Fruit fly (Drosophila melanogaster) whole organism, embryonic: ENCODE data around the gene CG13898.

Experiments used
- B-H1 ChIP-seq: fragments of 200-800 bp; sonication (Bioruptor generic); IDR thresholded peaks from 3 replicates; pipeline ENCODE4 v1.3.6; 2022; ENCODE audit warnings: missing biosample characterization, missing genetic modification characterization
- CG10274 ChIP-seq: fragments of 200-800 bp; sonication (Bioruptor generic); optimal IDR thresholded peaks from 3 replicates; lab custom pipeline; 2017; ENCODE audit warnings: missing biosample characterization, mild to moderate bottlenecking, missing genetic modification characterization
- CG11398 ChIP-seq: fragments of 200-800 bp; sonication (Bioruptor generic); optimal IDR thresholded peaks from 2 replicates; lab custom pipeline; 2016; ENCODE audit warnings: missing biosample characterization, missing genetic modification characterization
- CG13287 ChIP-seq: fragments of 200-800 bp; sonication (Bioruptor generic); IDR thresholded peaks from 2 replicates; pipeline ENCODE4 v1.3.6; 2022; ENCODE audit warnings: missing biosample characterization, missing genetic modification characterization; ENCODE audit not compliant: partially characterized antibody
- CG14050 ChIP-seq: fragments of 200-800 bp; sonication (Bioruptor generic); IDR thresholded peaks from 3 replicates; pipeline ENCODE4 v1.3.6; 2022; ENCODE audit warnings: missing biosample characterization, missing genetic modification characterization
- CG17612 ChIP-seq: fragments of 200-800 bp; sonication (Bioruptor generic); IDR thresholded peaks from 2 replicates; pipeline ENCODE4 v1.3.6; 2022; ENCODE audit warnings: missing biosample characterization, missing genetic modification characterization
- CG17829 ChIP-seq: fragments of 200-800 bp; optimal IDR thresholded peaks from 2 replicates; lab custom pipeline; 2019; ENCODE audit warnings: missing biosample characterization, mild to moderate bottlenecking, missing genetic modification characterization, moderate library complexity
- CG2120 ChIP-seq: fragments of 200-800 bp; sonication (Bioruptor generic); optimal IDR thresholded peaks from 3 replicates; lab custom pipeline; 2016; ENCODE audit warnings: missing biosample characterization, missing genetic modification characterization
- CG30403 ChIP-seq: fragments of 200-800 bp; sonication (Bioruptor generic); optimal IDR thresholded peaks from 3 replicates; lab custom pipeline; 2016; ENCODE audit warnings: missing biosample characterization, missing genetic modification characterization
- CG31224 ChIP-seq: fragments of 200-800 bp; sonication (Bioruptor generic); IDR thresholded peaks from 2 replicates; pipeline ENCODE4 v1.3.6; 2022; ENCODE audit warnings: missing biosample characterization, missing genetic modification characterization
- CG3281 ChIP-seq: fragments of 200-800 bp; sonication (Bioruptor generic); optimal IDR thresholded peaks from 3 replicates; lab custom pipeline; 2017; ENCODE audit warnings: missing biosample characterization, mild to moderate bottlenecking, missing genetic modification characterization
- CG33213 ChIP-seq: fragments of 200-800 bp; sonication (Bioruptor generic); optimal IDR thresholded peaks from 3 replicates; lab custom pipeline; 2016; ENCODE audit warnings: missing biosample characterization, missing genetic modification characterization
- CG4328 ChIP-seq: fragments of 200-800 bp; sonication (Bioruptor generic); optimal IDR thresholded peaks from 3 replicates; lab custom pipeline; 2017; ENCODE audit warnings: missing biosample characterization, missing genetic modification reagents, missing genetic modification characterization
- CG4404 ChIP-seq: fragments of 200-800 bp; sonication (Bioruptor generic); IDR thresholded peaks from 2 replicates; pipeline ENCODE4 v1.3.6; 2022; ENCODE audit warnings: missing biosample characterization, missing genetic modification characterization
- CG5180 ChIP-seq: fragments of 200-800 bp; sonication (Bioruptor generic); optimal IDR thresholded peaks from 3 replicates; lab custom pipeline; 2017; ENCODE audit warnings: missing biosample characterization, missing genetic modification characterization, mild to moderate bottlenecking, moderate library complexity, missing genetic modification reagents
- CG6689 ChIP-seq: fragments of 200-800 bp; sonication (Bioruptor generic); IDR thresholded peaks from 2 replicates; pipeline ENCODE4 v1.3.6; 2022; ENCODE audit warnings: missing biosample characterization, missing genetic modification characterization
- CG7963 ChIP-seq: fragments of 200-800 bp; sonication (Bioruptor generic); IDR thresholded peaks from 3 replicates; pipeline ENCODE4 v1.3.6; 2022; ENCODE audit warnings: missing biosample characterization, missing genetic modification characterization; ENCODE audit not compliant: partially characterized antibody
- CG8478 ChIP-seq: fragments of >200 bp; optimal IDR thresholded peaks from 2 replicates; lab custom pipeline; 2018
- CG8944 ChIP-seq: fragments of 200-800 bp; sonication (Bioruptor generic); optimal IDR thresholded peaks from 3 replicates; lab custom pipeline; 2016; ENCODE audit warnings: missing biosample characterization, missing genetic modification characterization
- CG9727 ChIP-seq: fragments of 200-800 bp; sonication (Bioruptor generic); optimal IDR thresholded peaks from 3 replicates; lab custom pipeline; 2017; ENCODE audit warnings: missing biosample characterization, mild to moderate bottlenecking, missing genetic modification characterization
- CG9932 ChIP-seq: fragments of 200-800 bp; sonication (Bioruptor generic); IDR thresholded peaks from 2 replicates; pipeline ENCODE4 v1.3.6; 2022; ENCODE audit warnings: missing biosample characterization, missing genetic modification characterization
- Elba2 ChIP-seq: fragments of 200-800 bp; sonication (Bioruptor generic); optimal IDR thresholded peaks from 3 replicates; lab custom pipeline; 2016; ENCODE audit warnings: missing biosample characterization, missing genetic modification characterization
- HLH54F ChIP-seq: fragments of 200-800 bp; sonication (Bioruptor generic); optimal IDR thresholded peaks from 3 replicates; lab custom pipeline; 2016; ENCODE audit warnings: missing biosample characterization, missing genetic modification characterization
- HmgD ChIP-seq: fragments of 200-800 bp; sonication (Bioruptor generic); optimal IDR thresholded peaks from 3 replicates; lab custom pipeline; 2016; ENCODE audit warnings: missing biosample characterization, missing genetic modification characterization
- Hr78 ChIP-seq, 2 experiments: fragments of 200-800 bp in 1 of 2; fragments of >200 bp in 1 of 2; sonication (Bioruptor generic) in 1 of 2; optimal IDR thresholded peaks; 2 replicates each; lab custom pipeline; 2017 to 2019; ENCODE audit warnings: missing biosample characterization in 2 of 2, missing genetic modification characterization in 2 of 2, mild to moderate bottlenecking in 1 of 2, moderate library complexity in 1 of 2
- NFAT ChIP-seq: fragments of 200-800 bp; sonication (Bioruptor generic); IDR thresholded peaks from 2 replicates; pipeline ENCODE4 v1.3.6; 2022; ENCODE audit warnings: missing biosample characterization, missing genetic modification characterization
- Nf-YA ChIP-seq: fragments of 200-800 bp; sonication (Bioruptor generic); IDR thresholded peaks from 2 replicates; pipeline ENCODE4 v1.3.6; 2022; ENCODE audit warnings: missing biosample characterization, missing genetic modification characterization
- Oaz ChIP-seq: fragments of 200-800 bp; sonication (Bioruptor generic); IDR thresholded peaks from 2 replicates; pipeline ENCODE4 v1.3.6; 2022; ENCODE audit warnings: missing biosample characterization, missing genetic modification characterization
- PHDP ChIP-seq: fragments of 200-800 bp; sonication (Bioruptor generic); optimal IDR thresholded peaks from 3 replicates; lab custom pipeline; 2018; ENCODE audit warnings: missing biosample characterization, mild to moderate bottlenecking, missing genetic modification characterization, moderate library complexity
- Trl ChIP-seq, 3 experiments: fragments of >200 bp in 2 of 3; fragments of 200-800 bp in 1 of 3; sonication (Bioruptor generic) in 1 of 3; optimal IDR thresholded peaks; 2 replicates in 1 of 3; 3 replicates in 2 of 3; lab custom pipeline; 2016 to 2017; ENCODE audit warnings: missing biosample characterization in 1 of 3, missing genetic modification characterization in 1 of 3
- ac ChIP-seq: fragments of 200-800 bp; sonication (Bioruptor generic); optimal IDR thresholded peaks from 3 replicates; lab custom pipeline; 2017; ENCODE audit warnings: missing biosample characterization, mild to moderate bottlenecking, missing genetic modification characterization
- br ChIP-seq: fragments of >200 bp; optimal IDR thresholded peaks from 2 replicates; lab custom pipeline; 2017
- cas ChIP-seq: fragments of 200-800 bp; sonication (Bioruptor generic); IDR thresholded peaks from 2 replicates; pipeline ENCODE4 v1.3.6; 2022; ENCODE audit warnings: missing biosample characterization, missing genetic modification characterization
- cato ChIP-seq: fragments of 200-800 bp; sonication (Bioruptor generic); optimal IDR thresholded peaks from 2 replicates; lab custom pipeline; 2016; ENCODE audit warnings: missing biosample characterization, missing genetic modification characterization, borderline replicate concordance
- cg ChIP-seq: fragments of 200-800 bp; sonication (Bioruptor generic); optimal IDR thresholded peaks from 3 replicates; lab custom pipeline; 2019; ENCODE audit warnings: missing biosample characterization, mild to moderate bottlenecking, missing genetic modification characterization, moderate library complexity
- ci ChIP-seq: fragments of 200-800 bp; sonication (Bioruptor generic); IDR thresholded peaks from 3 replicates; pipeline ENCODE4 v1.3.6; 2022; ENCODE audit warnings: missing biosample characterization, missing genetic modification characterization
- fu2 ChIP-seq: fragments of 200-800 bp; sonication (Bioruptor generic); optimal IDR thresholded peaks from 2 replicates; lab custom pipeline; 2016; ENCODE audit warnings: missing biosample characterization, missing genetic modification characterization
- jing ChIP-seq: fragments of 200-800 bp; sonication (Bioruptor generic); optimal IDR thresholded peaks from 2 replicates; lab custom pipeline; 2018; ENCODE audit warnings: missing biosample characterization, mild to moderate bottlenecking, missing genetic modification characterization
- lbe ChIP-seq: fragments of 200-800 bp; sonication (Bioruptor generic); optimal IDR thresholded peaks from 2 replicates; lab custom pipeline; 2016; ENCODE audit warnings: missing biosample characterization, mild to moderate bottlenecking, missing genetic modification characterization
- lmd ChIP-seq: fragments of 200-800 bp; sonication (Bioruptor generic); IDR thresholded peaks from 2 replicates; pipeline ENCODE4 v1.3.6; 2022; ENCODE audit warnings: missing biosample characterization, missing genetic modification characterization
- mam ChIP-seq: fragments of 200-800 bp; sonication (Bioruptor generic); optimal IDR thresholded peaks from 3 replicates; lab custom pipeline; 2016; ENCODE audit warnings: missing biosample characterization, missing genetic modification characterization
- mirr ChIP-seq: fragments of 200-800 bp; sonication (Bioruptor generic); optimal IDR thresholded peaks from 3 replicates; lab custom pipeline; 2018; ENCODE audit warnings: missing biosample characterization, mild to moderate bottlenecking, missing genetic modification characterization
- pan ChIP-seq, 4 experiments: fragments of >200 bp in 3 of 4; fragments of 200-800 bp in 1 of 4; sonication (Bioruptor generic) in 1 of 4; optimal IDR thresholded peaks in 3 of 4; IDR thresholded peaks in 1 of 4; 2 replicates each; pipeline versions ENCODE4 v1.3.6 to Lab custom; 2017 to 2022; ENCODE audit warnings: missing biosample characterization in 2 of 4, missing genetic modification characterization in 2 of 4, mixed read lengths in 1 of 4
- sd ChIP-seq: fragments of 200-800 bp; sonication (Bioruptor generic); optimal IDR thresholded peaks from 3 replicates; lab custom pipeline; 2018; ENCODE audit warnings: missing biosample characterization, mild to moderate bottlenecking, missing genetic modification characterization, moderate library complexity
- sima ChIP-seq: fragments of 200-800 bp; sonication (Bioruptor generic); optimal IDR thresholded peaks from 2 replicates; lab custom pipeline; 2016; ENCODE audit warnings: missing biosample characterization, missing genetic modification characterization
- sisA ChIP-seq: fragments of 200-800 bp; sonication (Bioruptor generic); IDR thresholded peaks from 2 replicates; pipeline ENCODE4 v1.3.6; 2022; ENCODE audit warnings: missing biosample characterization, missing genetic modification characterization
- twi ChIP-seq: fragments of 200-800 bp; optimal IDR thresholded peaks from 2 replicates; lab custom pipeline; 2019; ENCODE audit warnings: missing biosample characterization, mild to moderate bottlenecking, missing genetic modification characterization, moderate library complexity
- tx ChIP-seq: fragments of 200-800 bp; sonication (Bioruptor generic); optimal IDR thresholded peaks from 2 replicates; lab custom pipeline; 2016; ENCODE audit warnings: missing biosample characterization, missing genetic modification characterization
- wek ChIP-seq: fragments of 200-800 bp; sonication (Bioruptor generic); optimal IDR thresholded peaks from 3 replicates; lab custom pipeline; 2018; ENCODE audit warnings: missing biosample characterization, mild to moderate bottlenecking, missing genetic modification characterization, moderate library complexity

Gene CG13898

dm6 chr3L:815234-816200 is 11.7 kb upstream of the CG13898 start (continued):
- no peak for TF ChIP-seq CG17612 (GFP tag; lab: Robert Waterston, UW)
- TF ChIP-seq cas (GFP tag; lab: Robert Waterston, UW) = no peak
- TF ChIP-seq CG13287 (GFP tag; lab: Robert Waterston, UW) = no peak
- TF ChIP-seq lmd (GFP tag; lab: Robert Waterston, UW) = peak; percentile 58
- TF ChIP-seq Oaz = no peak
- no peak for TF ChIP-seq CG3281 (GFP tag; lab: Kevin White, UChicago)
- peak; percentile 49; the same call in 1 of the 2 replicates for TF ChIP-seq CG6689 (GFP tag; lab: Robert Waterston, UW)
- TF ChIP-seq CG7963 (GFP tag; lab: Robert Waterston, UW) = no peak
- peak; percentile 15 for TF ChIP-seq CG4328 (GFP tag; lab: Kevin White, UChicago)
- no peak for TF ChIP-seq Trl (optimal IDR thresholded peaks at IDR 0.05; lab: Kevin White, UChicago)
- TF ChIP-seq Trl (GFP tag; optimal IDR thresholded peaks at IDR 0.05; lab: Kevin White, UChicago) = no peak
- no peak for TF ChIP-seq B-H1 (GFP tag; lab: Robert Waterston, UW)
- no peak for TF ChIP-seq CG5180
- TF ChIP-seq tx (GFP tag; lab: Kevin White, UChicago) = no peak
- TF ChIP-seq CG8944 (GFP tag; lab: Kevin White, UChicago) = no peak
- TF ChIP-seq CG14050 (GFP tag; lab: Robert Waterston, UW) = peak; percentile 65
- peak; percentile 55; the same call in 1 of the 2 replicates for TF ChIP-seq CG9932 (GFP tag; lab: Robert Waterston, UW)
- TF ChIP-seq lbe (GFP tag; lab: Kevin White, UChicago) = no peak
- TF ChIP-seq NFAT (GFP tag; lab: Robert Waterston, UW) = no peak
- no peak for TF ChIP-seq CG11398 (GFP tag; lab: Kevin White, UChicago)
- TF ChIP-seq cato (GFP tag; lab: Kevin White, UChicago) = no peak
- no peak for TF ChIP-seq CG2120 (GFP tag; lab: Kevin White, UChicago)
- peak; percentile 32 for TF ChIP-seq PHDP (tag; lab: Kevin White, UChicago)
- no peak for TF ChIP-seq CG8478 (lab: Kevin White, UChicago)
- TF ChIP-seq CG10274 (GFP tag; lab: Kevin White, UChicago) = no peak
- TF ChIP-seq CG33213 (GFP tag; lab: Kevin White, UChicago) = no peak
- no peak for TF ChIP-seq sisA (GFP tag; lab: Robert Waterston, UW)
- TF ChIP-seq sima (GFP tag; lab: Kevin White, UChicago) = no peak
- no peak for TF ChIP-seq sd (tag; lab: Kevin White, UChicago)
- no peak for TF ChIP-seq Elba2 (GFP tag; lab: Kevin White, UChicago)
- TF ChIP-seq CG9727 = no peak
- no peak for TF ChIP-seq ac (GFP tag; lab: Kevin White, UChicago)
- no peak for TF ChIP-seq jing (GFP tag; lab: Kevin White, UChicago)
- TF ChIP-seq HLH54F (GFP tag; lab: Kevin White, UChicago) = no peak
- no peak for TF ChIP-seq CG4404 (GFP tag; lab: Robert Waterston, UW)
- peak; percentile 66; the same call in 2 of the 3 replicates for TF ChIP-seq ci (GFP tag; lab: Robert Waterston, UW)
- peak; percentile 33; the same call in 1 of the 2 replicates for TF ChIP-seq CG31224 (GFP tag; lab: Robert Waterston, UW)
- TF ChIP-seq Hr78 (GFP tag; optimal IDR thresholded peaks at IDR 0.05; lab: Kevin White, UChicago) = peak in 1 of 2 experiments; percentile 30
- TF ChIP-seq pan (optimal IDR thresholded peaks at IDR 0.05; lab: Kevin White, UChicago) = no peak
- peak in 1 of 2 experiments; percentile 67 for TF ChIP-seq pan (GFP tag; optimal IDR thresholded peaks at IDR 0.05 in 1 of 2, IDR thresholded peaks at IDR 0.05 in 1 of 2)
- no peak for TF ChIP-seq HmgD (GFP tag; lab: Kevin White, UChicago)
- TF ChIP-seq cg (GFP tag; lab: Kevin White, UChicago) = no peak
- no peak for TF ChIP-seq mirr (GFP tag; lab: Kevin White, UChicago)
- TF ChIP-seq fu2 = no peak
- TF ChIP-seq CG17829 (tag; lab: Kevin White, UChicago) = peak; percentile 21
- no peak for TF ChIP-seq br (lab: Kevin White, UChicago)
- TF ChIP-seq wek = no peak
- TF ChIP-seq CG30403 (GFP tag; lab: Kevin White, UChicago) = no peak
- TF ChIP-seq Nf-YA = peak; percentile 44; the same call in 1 of the 2 replicates
- TF ChIP-seq twi (tag; lab: Kevin White, UChicago) = peak; percentile 99
- no peak for TF ChIP-seq mam (GFP tag; lab: Kevin White, UChicago)
